Worm (Caenorhabditis elegans) whole organism, L3 larva: ENCODE results near the gene K09F5.6.

Source experiments
- R02D3.7 ChIP-seq: fragments of 150-350 bp; optimal IDR thresholded peaks from 2 replicates; lab custom pipeline; 2014; ENCODE audit warnings: missing biosample characterization, missing genetic modification characterization
- aly-2 ChIP-seq: fragments of 150-350 bp; optimal IDR thresholded peaks from 2 replicates; lab custom pipeline; 2014; ENCODE audit warnings: missing biosample characterization, missing genetic modification characterization
- elt-2 ChIP-seq: sonication (generic microtip); optimal IDR thresholded peaks from 2 replicates; lab custom pipeline; 2016; ENCODE audit warnings: missing genetic modification reagents, mild to moderate bottlenecking, missing genetic modification characterization, missing compliant biosample characterization
- fos-1 ChIP-seq: fragments of 150-350 bp; optimal IDR thresholded peaks from 2 replicates; lab custom pipeline; 2014; ENCODE audit warnings: missing biosample characterization, missing genetic modification characterization
- lin-15B ChIP-seq: fragments of 150-350 bp; optimal IDR thresholded peaks from 2 replicates; lab custom pipeline; 2014; ENCODE audit warnings: missing biosample characterization, missing genetic modification characterization
- pqm-1 ChIP-seq: fragments of 150-350 bp; optimal IDR thresholded peaks from 2 replicates; lab custom pipeline; 2017; ENCODE audit warnings: missing biosample characterization, missing genetic modification characterization, inconsistent platforms
- ztf-11 ChIP-seq: fragments of 150-350 bp; optimal IDR thresholded peaks from 2 replicates; lab custom pipeline; 2014; ENCODE audit warnings: missing biosample characterization, missing genetic modification characterization

DNA sequence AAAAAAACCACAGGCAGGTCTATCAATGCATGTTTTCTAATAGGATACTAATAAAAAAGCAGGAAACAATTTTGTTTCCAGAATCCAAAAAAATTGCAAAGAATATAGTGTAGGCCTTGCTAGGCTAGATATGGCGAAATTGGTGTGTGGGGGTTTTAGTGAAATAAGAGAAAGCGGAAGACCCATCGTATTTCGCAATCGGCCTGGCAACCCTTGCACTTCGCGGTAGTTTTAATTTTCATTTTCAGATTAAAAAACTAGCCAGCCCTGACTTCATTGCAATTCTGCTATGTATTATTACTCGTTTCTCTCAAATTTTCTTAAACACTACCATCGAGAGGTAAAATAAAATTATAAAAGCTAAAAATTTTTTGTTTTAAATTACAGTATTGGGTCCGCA is 44.2 kb upstream of the K09F5.6 start:
- no peak for TF ChIP-seq elt-2 (tag; lab: Kevin White, UChicago)
- no peak for TF ChIP-seq fos-1 (tag; lab: Kevin White, UChicago)
- no peak for TF ChIP-seq pqm-1 (tag; lab: Kevin White, UChicago)
- no peak for TF ChIP-seq lin-15B
- TF ChIP-seq aly-2 (tag; lab: Kevin White, UChicago) = no peak
- TF ChIP-seq R02D3.7 (tag; lab: Kevin White, UChicago) = no peak
- no peak for TF ChIP-seq ztf-11 (tag; lab: Kevin White, UChicago)
